Fruit fly (Drosophila melanogaster): ENCODE data around the gene Ada1-1.

DNA sequence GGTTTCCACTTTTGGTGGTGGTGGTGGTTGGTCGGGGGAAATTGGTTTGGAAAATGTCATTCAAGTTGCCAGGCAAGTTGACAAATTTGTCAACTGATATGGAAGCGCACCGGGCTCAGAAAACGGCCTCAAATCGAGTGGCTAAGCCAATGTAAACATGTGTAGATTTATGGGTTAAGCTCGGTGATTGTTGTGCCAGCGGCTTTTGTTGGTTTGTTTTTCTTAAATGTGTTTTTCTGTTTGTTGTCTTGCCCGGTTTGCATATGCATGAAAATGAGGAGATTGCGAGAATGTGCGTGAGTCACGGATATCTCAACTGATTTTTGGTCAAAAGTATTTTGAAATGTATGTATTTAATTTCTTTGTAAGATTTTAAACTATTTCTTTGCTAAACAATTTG is 35.7 kb upstream of the Ada1-1 start:
- TF ChIP-seq br (GFP tag; optimal IDR thresholded peaks at IDR 0.05) (no peak), Sp1 (GFP tag; optimal IDR thresholded peaks at IDR 0.05) (no peak), Dfd (GFP tag; optimal IDR thresholded peaks at IDR 0.05) (no peak), Abd-B (GFP tag; optimal IDR thresholded peaks at IDR 0.05) (no peak), Myc (optimal IDR thresholded peaks at IDR 0.05) (no peak)

Data from whole organism, wandering third instar larva.